Worm (Caenorhabditis elegans) whole organism, L4/young adult: ENCODE measurements around the gene K11H12.6.

Experiments used
- W03F9.2 ChIP-seq: fragments of 150-350 bp; optimal IDR thresholded peaks from 2 replicates; lab custom pipeline; 2014; ENCODE audit warnings: missing biosample characterization, missing genetic modification characterization
- dao-5 ChIP-seq: sonication (generic microtip); optimal IDR thresholded peaks from 2 replicates; lab custom pipeline; 2016; ENCODE audit warnings: missing genotype, missing genetic modification characterization, moderate library complexity, missing compliant biosample characterization
- him-1 ChIP-seq: sonication (generic microtip); optimal IDR thresholded peaks from 2 replicates; lab custom pipeline; 2016; ENCODE audit warnings: missing genotype, missing genetic modification reagents, missing genetic modification characterization, missing compliant biosample characterization

The K11H12.6 gene

DNA sequence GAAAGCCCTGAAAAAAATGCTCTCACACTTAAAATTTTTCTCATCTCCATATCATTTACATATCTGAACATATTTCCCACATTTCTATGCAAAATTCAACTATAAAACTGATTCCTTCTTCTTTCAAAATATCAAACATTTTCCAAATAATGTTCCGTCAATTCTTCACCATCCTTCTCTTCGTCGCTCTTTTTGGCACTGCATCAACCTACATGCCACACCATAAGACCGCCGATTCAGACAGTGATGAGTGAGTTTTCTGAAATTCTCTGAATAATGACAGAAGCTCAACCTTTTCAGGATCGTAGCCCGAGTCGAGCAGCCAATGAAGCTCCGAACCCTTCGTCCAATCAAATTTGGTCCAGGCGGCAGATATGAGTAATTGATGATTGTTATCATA is 9.2 kb downstream of the K11H12.6 start, which contains the start of gene K11H12.5:
Gene K11H12.5, plus strand, starts transcription at position 301 of the 400 bp plus-strand sequence.
- TF ChIP-seq dao-5 (no peak), W03F9.2 (tag; lab: Kevin White, UChicago) (no peak), him-1 (tag; lab: Kevin White, UChicago) (no peak)

DNA sequence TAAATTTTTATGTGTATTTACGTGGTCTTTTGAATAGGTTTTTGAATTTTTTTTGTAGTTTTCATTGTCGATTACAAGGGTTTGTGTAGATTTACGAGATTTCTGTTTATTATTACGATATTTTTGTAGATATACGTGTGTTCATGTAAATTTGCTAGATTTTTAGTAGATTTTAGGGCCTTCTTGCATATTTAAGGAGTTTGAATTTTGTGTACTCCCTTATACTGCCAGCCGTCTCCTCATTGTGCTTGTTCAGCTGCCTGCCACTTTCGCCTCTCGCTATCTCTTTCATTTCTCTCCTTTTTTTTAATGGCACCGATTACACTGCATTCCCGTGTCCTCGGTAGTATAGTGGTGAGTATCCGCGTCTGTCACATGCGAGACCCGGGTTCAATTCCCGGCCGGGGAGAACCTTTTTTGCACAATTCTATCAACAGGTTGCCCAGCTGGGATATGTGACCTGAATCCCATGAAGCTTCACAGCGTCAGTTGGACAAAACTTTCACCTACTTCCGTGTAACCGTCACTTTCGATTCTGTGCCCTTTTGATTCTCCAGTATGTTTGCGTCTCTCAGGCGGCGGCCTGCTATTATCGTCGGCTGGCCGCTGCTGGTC is 15.7 kb downstream of the K11H12.6 start:
- TF ChIP-seq W03F9.2 (tag; lab: Kevin White, UChicago), result no peak
- TF ChIP-seq him-1 (tag; lab: Kevin White, UChicago), result peak; percentile 41
- TF ChIP-seq dao-5, result peak; percentile 57

- TF ChIP-seq W03F9.2 (tag; lab: Kevin White, UChicago) (no peak), dao-5 (no peak), him-1 (tag; lab: Kevin White, UChicago) (no peak)
Observed at ce11 chrIV:684197-684596, 17.1 kb downstream of the K11H12.6 start, which contains the start of gene cutl-28. Gene cutl-28, plus strand, starts transcription at chrIV:684497.

DNA sequence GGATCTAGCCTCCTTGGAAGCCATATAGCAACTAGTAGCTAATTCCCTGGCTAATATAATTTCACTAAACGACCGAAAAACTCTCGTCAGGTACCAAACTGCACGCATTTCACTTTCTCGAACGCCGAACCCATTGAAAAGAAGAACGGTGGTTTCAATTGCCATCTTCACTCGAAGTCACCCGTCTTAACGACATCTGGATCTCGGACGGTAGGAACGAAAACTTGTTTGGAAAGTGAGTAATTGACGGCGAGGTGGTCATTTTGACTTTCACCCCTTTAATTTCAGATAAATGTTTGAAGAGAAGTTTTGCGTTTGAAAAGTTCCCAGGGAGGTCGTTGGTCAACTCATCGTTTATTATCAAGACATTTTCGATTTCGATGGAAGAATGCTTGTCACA is 17.7 kb downstream of the K11H12.6 start:
- TF ChIP-seq dao-5 (no peak), him-1 (tag; lab: Kevin White, UChicago) (no peak), W03F9.2 (tag; lab: Kevin White, UChicago) (no peak)

DNA sequence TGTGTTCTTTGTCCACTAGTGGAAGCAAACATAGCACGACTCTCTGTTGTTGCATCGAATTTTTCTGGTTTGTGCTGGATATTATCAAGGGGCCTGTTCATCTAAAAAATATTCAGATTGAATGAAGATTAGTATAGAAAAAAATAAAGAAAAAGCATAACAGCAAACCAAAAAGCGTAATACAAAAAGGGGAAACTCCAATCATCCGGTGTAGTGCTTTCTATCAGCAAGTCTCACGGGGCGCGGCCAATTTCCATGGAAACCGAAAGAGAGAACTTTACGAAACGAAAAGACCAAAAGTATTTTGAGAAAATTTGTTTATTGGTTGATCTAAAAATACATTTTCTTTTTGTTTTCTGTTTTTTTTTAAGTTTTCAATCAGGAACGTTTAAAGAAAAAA is 31.2 kb downstream of the K11H12.6 start, which contains the start of gene Y55F3C.17:
Gene Y55F3C.17, minus strand, starts transcription at position 101 of the 400 bp plus-strand sequence.
- TF ChIP-seq dao-5 (no peak), W03F9.2 (tag; lab: Kevin White, UChicago) (no peak), him-1 (tag; lab: Kevin White, UChicago) (no peak)

ce11 chrIV:707635-708034 is 40.5 kb downstream of the K11H12.6 start, which contains the start of gene cutl-26:
Gene cutl-26, minus strand, starts transcription at chrIV:707735.
- TF ChIP-seq W03F9.2 (tag; lab: Kevin White, UChicago) (no peak), dao-5 (no peak), him-1 (tag; lab: Kevin White, UChicago) (no peak)

ce11 chrIV:715433-715832 is 48.3 kb downstream of the K11H12.6 start:
- no peak for TF ChIP-seq dao-5
- TF ChIP-seq him-1 (tag; lab: Kevin White, UChicago), result no peak

DNA sequence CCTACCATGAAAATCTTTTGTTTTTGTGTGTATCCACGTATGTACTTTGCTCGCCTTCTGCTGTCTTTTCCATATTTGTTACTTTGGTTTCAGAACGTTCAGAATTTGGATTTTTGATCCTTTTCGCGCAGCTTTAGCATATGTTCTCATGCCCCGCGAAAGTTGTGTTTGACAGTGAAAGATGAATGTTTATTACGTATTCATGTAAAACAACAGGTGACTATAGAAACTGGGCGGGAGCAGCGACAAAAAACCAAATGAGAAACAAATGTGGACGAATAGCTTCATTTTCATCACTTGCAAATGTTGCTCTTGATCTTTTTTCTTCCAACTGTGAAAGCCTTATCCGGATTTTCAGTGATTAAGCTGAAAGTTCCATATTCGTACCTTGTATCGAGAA is 49.2 kb downstream of the K11H12.6 start, which contains the start of gene clec-164:
Gene clec-164, plus strand, starts transcription at position 301 of the 400 bp plus-strand sequence.
- TF ChIP-seq W03F9.2 (tag; lab: Kevin White, UChicago) (no peak), him-1 (tag; lab: Kevin White, UChicago) (no peak), dao-5 (no peak)
